Worm (Caenorhabditis elegans) whole organism, L2 larva: ENCODE results near the gene srd-47.
A peak's percentile ranks its signal among the peaks of the same experiment; 100 is the strongest.

Experiments used
- C34F6.9 ChIP-seq: fragments of 150-350 bp; optimal IDR thresholded peaks from 2 replicates; lab custom pipeline; 2014; ENCODE audit warnings: missing biosample characterization, missing genetic modification characterization
- F13H6.1 ChIP-seq: sonication (generic microtip); optimal IDR thresholded peaks from 2 replicates; lab custom pipeline; 2016; ENCODE audit warnings: missing genetic modification characterization, missing compliant biosample characterization
- R02D3.7 ChIP-seq: fragments of 150-350 bp; optimal IDR thresholded peaks from 2 replicates; lab custom pipeline; 2014; ENCODE audit warnings: missing biosample characterization, missing genetic modification characterization
- ZK546.5 ChIP-seq: sonication (generic microtip); optimal IDR thresholded peaks from 2 replicates; lab custom pipeline; 2017; ENCODE audit warnings: missing biosample characterization, missing genetic modification characterization
- alr-1 ChIP-seq: fragments of 150-350 bp; optimal IDR thresholded peaks from 2 replicates; lab custom pipeline; 2014; ENCODE audit warnings: missing biosample characterization, missing genetic modification characterization
- aly-2 ChIP-seq: fragments of 150-350 bp; optimal IDR thresholded peaks from 2 replicates; lab custom pipeline; 2014; ENCODE audit warnings: missing biosample characterization, missing genetic modification characterization
- blmp-1 ChIP-seq: sonication (generic microtip); optimal IDR thresholded peaks from 2 replicates; lab custom pipeline; 2017; ENCODE audit warnings: missing genetic modification characterization, mild to moderate bottlenecking, missing compliant biosample characterization, antibody characterized with exemption, moderate library complexity; ENCODE audit not compliant: insufficient read depth
- ceh-82 ChIP-seq: fragments of 150-350 bp; optimal IDR thresholded peaks from 2 replicates; lab custom pipeline; 2014; ENCODE audit warnings: missing biosample characterization, missing genetic modification characterization
- crh-2 ChIP-seq: sonication (generic microtip); optimal IDR thresholded peaks from 2 replicates; lab custom pipeline; 2017; ENCODE audit warnings: missing biosample characterization, missing genetic modification characterization
- dmd-4 ChIP-seq: sonication (generic microtip); optimal IDR thresholded peaks from 2 replicates; lab custom pipeline; 2017; ENCODE audit warnings: missing biosample characterization, missing genetic modification characterization
- egl-27 ChIP-seq: sonication (generic microtip); optimal IDR thresholded peaks from 3 replicates; lab custom pipeline; 2017; ENCODE audit warnings: missing biosample characterization, missing genetic modification reagents, missing genetic modification characterization
- elt-3 ChIP-seq: sonication (generic microtip); optimal IDR thresholded peaks from 2 replicates; lab custom pipeline; 2017; ENCODE audit warnings: missing biosample characterization, missing genetic modification characterization
- fos-1 ChIP-seq: fragments of 150-350 bp; optimal IDR thresholded peaks from 2 replicates; lab custom pipeline; 2014; ENCODE audit warnings: missing biosample characterization, missing genetic modification characterization
- lin-11 ChIP-seq: fragments of 150-350 bp; sonication (generic microtip); optimal IDR thresholded peaks from 2 replicates; lab custom pipeline; 2014; ENCODE audit warnings: missing biosample characterization, missing genetic modification characterization, inconsistent platforms, mixed read lengths
- lin-39 ChIP-seq: fragments of 150-350 bp; optimal IDR thresholded peaks from 2 replicates; lab custom pipeline; 2014; ENCODE audit warnings: missing biosample characterization, missing genetic modification reagents, missing genetic modification characterization
- lsy-2 ChIP-seq, 2 experiments: fragments of 150-350 bp in 1 of 2; sonication (generic microtip) in 1 of 2; optimal IDR thresholded peaks; 2 replicates each; lab custom pipeline; 2014 to 2017; ENCODE audit warnings: missing biosample characterization in 2 of 2, missing genetic modification characterization in 2 of 2
- mab-5 ChIP-seq: fragments of 150-350 bp; optimal IDR thresholded peaks from 2 replicates; lab custom pipeline; 2014; ENCODE audit warnings: missing biosample characterization, missing genetic modification characterization
- mbf-1 ChIP-seq: sonication (generic microtip); optimal IDR thresholded peaks from 2 replicates; lab custom pipeline; 2017; ENCODE audit warnings: missing biosample characterization, missing genetic modification characterization
- mdl-1 ChIP-seq, 2 experiments: fragments of 150-350 bp in 1 of 2; sonication (generic microtip) in 1 of 2; optimal IDR thresholded peaks; 2 replicates each; lab custom pipeline; 2017; ENCODE audit warnings: missing biosample characterization in 2 of 2, missing genetic modification characterization in 2 of 2
- nhr-10 ChIP-seq: sonication (generic microtip); optimal IDR thresholded peaks from 2 replicates; lab custom pipeline; 2017; ENCODE audit warnings: missing biosample characterization, missing genetic modification characterization
- nhr-11 ChIP-seq: fragments of 150-350 bp; optimal IDR thresholded peaks from 2 replicates; lab custom pipeline; 2014; ENCODE audit warnings: missing biosample characterization, missing genetic modification characterization
- nhr-12 ChIP-seq: fragments of 150-350 bp; optimal IDR thresholded peaks from 2 replicates; lab custom pipeline; 2014; ENCODE audit warnings: missing biosample characterization, missing genetic modification characterization
- nhr-129 ChIP-seq: fragments of 150-350 bp; optimal IDR thresholded peaks from 2 replicates; lab custom pipeline; 2014; ENCODE audit warnings: missing biosample characterization, missing genetic modification characterization
- nhr-237 ChIP-seq: fragments of 150-350 bp; optimal IDR thresholded peaks from 2 replicates; lab custom pipeline; 2014; ENCODE audit warnings: missing biosample characterization, missing genetic modification characterization
- nhr-25 ChIP-seq: fragments of 150-350 bp; sonication (generic microtip); optimal IDR thresholded peaks from 3 replicates; lab custom pipeline; 2014; ENCODE audit warnings: missing biosample characterization, missing genetic modification characterization
- nhr-6 ChIP-seq: fragments of 150-350 bp; optimal IDR thresholded peaks from 2 replicates; lab custom pipeline; 2014; ENCODE audit warnings: missing biosample characterization, missing genetic modification characterization
- peb-1 ChIP-seq: fragments of 150-350 bp; optimal IDR thresholded peaks from 2 replicates; lab custom pipeline; 2014; ENCODE audit warnings: missing biosample characterization, missing genetic modification characterization
- skn-1 ChIP-seq: sonication (generic microtip); optimal IDR thresholded peaks from 2 replicates; lab custom pipeline; 2017; ENCODE audit warnings: missing biosample characterization, missing genetic modification characterization
- sma-9 ChIP-seq, 2 experiments: fragments of 150-350 bp in 1 of 2; sonication (generic microtip) in 1 of 2; optimal IDR thresholded peaks; 2 replicates each; lab custom pipeline; 2014 to 2016; ENCODE audit warnings: missing genetic modification characterization in 2 of 2, mild to moderate bottlenecking in 1 of 2, missing biosample characterization in 1 of 2, missing compliant biosample characterization in 1 of 2, missing genetic modification reagents in 1 of 2, moderate library complexity in 1 of 2
- snpc-4 ChIP-seq: fragments of 150-350 bp; optimal IDR thresholded peaks from 2 replicates; lab custom pipeline; 2014; ENCODE audit warnings: missing biosample characterization, missing genetic modification characterization
- unc-39 ChIP-seq: fragments of 150-350 bp; optimal IDR thresholded peaks from 2 replicates; lab custom pipeline; 2014; ENCODE audit warnings: missing biosample characterization, missing genetic modification characterization
- unc-55 ChIP-seq: fragments of 150-350 bp; sonication (generic microtip); optimal IDR thresholded peaks from 3 replicates; lab custom pipeline; 2014; ENCODE audit warnings: missing biosample characterization, missing genetic modification reagents, missing genetic modification characterization
- unc-62 ChIP-seq: fragments of 150-350 bp; optimal IDR thresholded peaks from 2 replicates; lab custom pipeline; 2014; ENCODE audit warnings: missing biosample characterization, missing genetic modification reagents, missing genetic modification characterization
- zag-1 ChIP-seq: fragments of 150-350 bp; optimal IDR thresholded peaks from 2 replicates; lab custom pipeline; 2014; ENCODE audit warnings: missing biosample characterization, missing genetic modification characterization
- ztf-1 ChIP-seq: fragments of 200-800 bp; sonication (Bioruptor generic); conservative IDR thresholded peaks from 2 replicates; pipeline ENCODE4 v1.3.6; 2022; ENCODE audit warnings: missing genetic modification characterization, missing compliant biosample characterization
- ztf-11 ChIP-seq: sonication (generic microtip); optimal IDR thresholded peaks from 2 replicates; lab custom pipeline; 2017; ENCODE audit warnings: missing biosample characterization, missing genetic modification characterization
- ztf-4 ChIP-seq: fragments of 150-350 bp; optimal IDR thresholded peaks from 2 replicates; lab custom pipeline; 2014; ENCODE audit warnings: missing biosample characterization, missing genetic modification characterization

srd-47 gene

DNA sequence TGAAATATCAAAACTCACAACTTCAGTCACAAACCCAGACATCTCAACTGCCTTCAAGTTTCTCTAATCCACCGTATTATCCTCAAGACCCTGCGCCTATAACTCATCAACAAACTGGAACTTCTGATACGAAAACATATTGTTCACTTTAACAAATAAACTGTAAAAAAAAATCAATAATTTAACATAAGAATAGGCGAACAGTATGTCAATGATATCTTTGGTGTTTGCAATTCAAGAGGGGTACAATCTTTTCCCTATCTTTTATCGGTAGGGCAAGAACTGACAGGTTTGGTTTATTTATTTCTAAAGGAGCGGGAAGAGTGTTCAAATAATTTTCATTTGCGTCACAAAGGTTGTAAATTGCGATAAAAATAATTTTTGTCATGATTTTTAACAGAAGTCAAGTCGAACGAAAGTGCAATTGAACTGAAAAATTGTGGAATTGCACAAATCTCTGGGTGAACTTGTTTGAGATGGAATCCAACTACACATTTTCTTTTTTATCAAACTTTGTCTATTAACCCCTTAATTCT, 29.6 kb downstream of the srd-47 start (continued):
- TF ChIP-seq elt-3 (tag; lab: Kevin White, UChicago) (no peak), ZK546.5 (tag; lab: Kevin White, UChicago) (peak; percentile 63), R02D3.7 (peak; percentile 75), blmp-1 (tag; lab: Kevin White, UChicago) (peak; percentile 91), lin-39 (peak; percentile 84), peb-1 (tag; lab: Kevin White, UChicago) (no peak), egl-27 (tag; lab: Kevin White, UChicago) (peak; percentile 98), nhr-10 (tag; lab: Kevin White, UChicago) (peak; percentile 97), aly-2 (tag; lab: Kevin White, UChicago) (peak; percentile 90), mdl-1 (tag; optimal IDR thresholded peaks at IDR 0.05; lab: Kevin White, UChicago) (peak; percentile 69 to 91), nhr-12 (peak; percentile 40), unc-62 (GFP tag; lab: Kevin White, UChicago) (peak; percentile 87), unc-55 (GFP tag; lab: Kevin White, UChicago) (peak; percentile 99), nhr-25 (tag; lab: Kevin White, UChicago) (peak; percentile 98), lsy-2 (tag; optimal IDR thresholded peaks at IDR 0.05; lab: Kevin White, UChicago) (peak; percentile 94 to 97), ztf-4 (peak; percentile 97), dmd-4 (tag; lab: Kevin White, UChicago) (peak; percentile 83), unc-39 (tag; lab: Kevin White, UChicago) (no peak)

- TF ChIP-seq mbf-1 (tag; lab: Kevin White, UChicago) (no peak), sma-9 (GFP tag; optimal IDR thresholded peaks at IDR 0.05; lab: Kevin White, UChicago) (no peak), sma-9 (tag; optimal IDR thresholded peaks at IDR 0.05; lab: Kevin White, UChicago) (no peak)
- TF ChIP-seq, all 48 proteins: peak for 0
Measured at ce11 chrX:12364804-12365203, 31.4 kb downstream of the srd-47 start, which contains the start of gene F19H6.5. TSS of gene F19H6.5 (minus strand) at chrX:12364904.

- TF ChIP-seq ceh-82 (tag; lab: Kevin White, UChicago), result no peak
- no peak for TF ChIP-seq mab-5 (tag; lab: Kevin White, UChicago)
- TF ChIP-seq ztf-4, result no peak
- TF ChIP-seq nhr-11, result no peak
- TF ChIP-seq C34F6.9 (tag; lab: Kevin White, UChicago), result no peak
- no peak for TF ChIP-seq alr-1 (tag; lab: Kevin White, UChicago)
- TF ChIP-seq nhr-6, result no peak
- TF ChIP-seq R02D3.7, result no peak
- TF ChIP-seq mbf-1 (tag; lab: Kevin White, UChicago), result no peak
- TF ChIP-seq nhr-10 (tag; lab: Kevin White, UChicago), result no peak
- no peak for TF ChIP-seq lin-39
- no peak for TF ChIP-seq crh-2 (tag; lab: Kevin White, UChicago)
- TF ChIP-seq sma-9 (GFP tag; optimal IDR thresholded peaks at IDR 0.05; lab: Kevin White, UChicago), result no peak
- TF ChIP-seq sma-9 (tag; optimal IDR thresholded peaks at IDR 0.05; lab: Kevin White, UChicago), result no peak
- no peak for TF ChIP-seq nhr-12
- TF ChIP-seq ztf-1 (GFP tag; lab: Robert Waterston, UW), result no peak
- no peak for TF ChIP-seq unc-39 (tag; lab: Kevin White, UChicago)
- TF ChIP-seq ztf-11 (tag; lab: Kevin White, UChicago), result no peak
- TF ChIP-seq unc-62 (GFP tag; lab: Kevin White, UChicago), result no peak
- no peak for TF ChIP-seq F13H6.1 (tag; lab: Kevin White, UChicago)
Measured at ce11 chrX:12365388-12365787, 31.9 kb downstream of the srd-47 start, which contains the start of gene F19H6.4. TSS of gene F19H6.4 (plus strand) at chrX:12365688.

DNA sequence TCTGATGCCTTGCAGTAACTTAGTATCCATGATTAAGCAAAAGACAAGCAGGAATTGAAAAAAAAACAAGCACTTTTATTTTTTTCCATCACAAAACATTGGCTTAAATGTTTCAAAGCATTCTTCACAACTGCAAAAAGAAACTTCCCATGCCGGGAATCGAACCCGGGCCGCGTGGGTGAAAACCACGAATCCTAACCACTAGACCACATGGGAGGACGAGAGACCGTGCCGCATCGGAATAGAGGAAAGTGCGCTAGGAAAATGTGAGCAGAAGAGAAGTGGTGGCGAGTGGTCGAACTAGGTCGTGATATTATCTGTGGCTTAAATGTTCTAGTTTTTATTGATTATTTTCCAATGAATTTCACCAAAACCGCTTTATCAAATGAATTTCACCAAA, 34.1 kb downstream of the srd-47 start:
- TF ChIP-seq peb-1 (tag; lab: Kevin White, UChicago), result no peak
- TF ChIP-seq dmd-4 (tag; lab: Kevin White, UChicago), result no peak
- TF ChIP-seq nhr-25 (tag; lab: Kevin White, UChicago), result no peak
- TF ChIP-seq mdl-1 (tag; optimal IDR thresholded peaks at IDR 0.05; lab: Kevin White, UChicago), result peak in 1 of 2 experiments; percentile 41
- TF ChIP-seq nhr-6, result no peak
- TF ChIP-seq R02D3.7, result no peak
- TF ChIP-seq lin-39, result no peak
- no peak for TF ChIP-seq alr-1 (tag; lab: Kevin White, UChicago)
- no peak for TF ChIP-seq skn-1 (tag; lab: Kevin White, UChicago)
- no peak for TF ChIP-seq nhr-12
- no peak for TF ChIP-seq nhr-237 (tag; lab: Kevin White, UChicago)
- TF ChIP-seq sma-9 (GFP tag; optimal IDR thresholded peaks at IDR 0.05; lab: Kevin White, UChicago), result peak; percentile 51
- no peak for TF ChIP-seq sma-9 (tag; optimal IDR thresholded peaks at IDR 0.05; lab: Kevin White, UChicago)
- TF ChIP-seq crh-2 (tag; lab: Kevin White, UChicago), result peak; percentile 49
- TF ChIP-seq lin-11 (tag; lab: Kevin White, UChicago), result no peak
- TF ChIP-seq unc-39 (tag; lab: Kevin White, UChicago), result no peak
- TF ChIP-seq nhr-129 (tag; lab: Kevin White, UChicago), result peak; percentile 76
- TF ChIP-seq ztf-11 (tag; lab: Kevin White, UChicago), result no peak
- peak; percentile 24 for TF ChIP-seq fos-1 (tag; lab: Kevin White, UChicago)
- peak; percentile 35 for TF ChIP-seq zag-1 (tag; lab: Kevin White, UChicago)
- TF ChIP-seq mbf-1 (tag; lab: Kevin White, UChicago), result no peak
- TF ChIP-seq F13H6.1 (tag; lab: Kevin White, UChicago), result peak; percentile 9
- TF ChIP-seq lsy-2 (tag; optimal IDR thresholded peaks at IDR 0.05; lab: Kevin White, UChicago), result no peak
- TF ChIP-seq ztf-4, result no peak
- peak; percentile 36 for TF ChIP-seq C34F6.9 (tag; lab: Kevin White, UChicago)
- no peak for TF ChIP-seq snpc-4 (tag; lab: Kevin White, UChicago)
- peak; percentile 56 for TF ChIP-seq unc-55 (GFP tag; lab: Kevin White, UChicago)
